Worm (Caenorhabditis elegans) whole organism, L2 larva: ENCODE measurements around the gene R04D3.4.

Source experiments
- C34F6.9 ChIP-seq: fragments of 150-350 bp; optimal IDR thresholded peaks from 2 replicates; lab custom pipeline; 2014; ENCODE audit warnings: missing biosample characterization, missing genetic modification characterization
- F13H6.1 ChIP-seq: sonication (generic microtip); optimal IDR thresholded peaks from 2 replicates; lab custom pipeline; 2016; ENCODE audit warnings: missing genetic modification characterization, missing compliant biosample characterization
- alr-1 ChIP-seq: fragments of 150-350 bp; optimal IDR thresholded peaks from 2 replicates; lab custom pipeline; 2014; ENCODE audit warnings: missing biosample characterization, missing genetic modification characterization
- aly-2 ChIP-seq: fragments of 150-350 bp; optimal IDR thresholded peaks from 2 replicates; lab custom pipeline; 2014; ENCODE audit warnings: missing biosample characterization, missing genetic modification characterization
- egl-27 ChIP-seq: sonication (generic microtip); optimal IDR thresholded peaks from 3 replicates; lab custom pipeline; 2017; ENCODE audit warnings: missing biosample characterization, missing genetic modification reagents, missing genetic modification characterization
- elt-1 ChIP-seq: fragments of 150-350 bp; optimal IDR thresholded peaks from 2 replicates; lab custom pipeline; 2014; ENCODE audit warnings: missing biosample characterization, missing genetic modification characterization
- elt-3 ChIP-seq: sonication (generic microtip); optimal IDR thresholded peaks from 2 replicates; lab custom pipeline; 2017; ENCODE audit warnings: missing biosample characterization, missing genetic modification characterization
- fos-1 ChIP-seq: fragments of 150-350 bp; optimal IDR thresholded peaks from 2 replicates; lab custom pipeline; 2014; ENCODE audit warnings: missing biosample characterization, missing genetic modification characterization
- gmeb-1 ChIP-seq: fragments of 150-350 bp; optimal IDR thresholded peaks from 2 replicates; lab custom pipeline; 2014; ENCODE audit warnings: missing biosample characterization, missing genetic modification characterization
- lsy-2 ChIP-seq, 2 experiments: fragments of 150-350 bp in 1 of 2; sonication (generic microtip) in 1 of 2; optimal IDR thresholded peaks; 2 replicates each; lab custom pipeline; 2014 to 2017; ENCODE audit warnings: missing biosample characterization in 2 of 2, missing genetic modification characterization in 2 of 2
- mab-5 ChIP-seq: fragments of 150-350 bp; optimal IDR thresholded peaks from 2 replicates; lab custom pipeline; 2014; ENCODE audit warnings: missing biosample characterization, missing genetic modification characterization
- mbf-1 ChIP-seq: sonication (generic microtip); optimal IDR thresholded peaks from 2 replicates; lab custom pipeline; 2017; ENCODE audit warnings: missing biosample characterization, missing genetic modification characterization
- nhr-11 ChIP-seq: fragments of 150-350 bp; optimal IDR thresholded peaks from 2 replicates; lab custom pipeline; 2014; ENCODE audit warnings: missing biosample characterization, missing genetic modification characterization
- nhr-129 ChIP-seq: fragments of 150-350 bp; optimal IDR thresholded peaks from 2 replicates; lab custom pipeline; 2014; ENCODE audit warnings: missing biosample characterization, missing genetic modification characterization
- nhr-23 ChIP-seq: fragments of 150-350 bp; optimal IDR thresholded peaks from 2 replicates; lab custom pipeline; 2014; ENCODE audit warnings: missing biosample characterization, missing genetic modification reagents, missing genetic modification characterization
- nhr-25 ChIP-seq: fragments of 150-350 bp; sonication (generic microtip); optimal IDR thresholded peaks from 3 replicates; lab custom pipeline; 2014; ENCODE audit warnings: missing biosample characterization, missing genetic modification characterization
- skn-1 ChIP-seq: sonication (generic microtip); optimal IDR thresholded peaks from 2 replicates; lab custom pipeline; 2017; ENCODE audit warnings: missing biosample characterization, missing genetic modification characterization
- snpc-4 ChIP-seq: fragments of 150-350 bp; optimal IDR thresholded peaks from 2 replicates; lab custom pipeline; 2014; ENCODE audit warnings: missing biosample characterization, missing genetic modification characterization
- unc-55 ChIP-seq: fragments of 150-350 bp; sonication (generic microtip); optimal IDR thresholded peaks from 3 replicates; lab custom pipeline; 2014; ENCODE audit warnings: missing biosample characterization, missing genetic modification reagents, missing genetic modification characterization
- unc-62 ChIP-seq: fragments of 150-350 bp; optimal IDR thresholded peaks from 2 replicates; lab custom pipeline; 2014; ENCODE audit warnings: missing biosample characterization, missing genetic modification reagents, missing genetic modification characterization

Gene R04D3.4

ce11 chrX:13238197-13238596 is 50.4 kb downstream of the R04D3.4 start, which contains the start of gene K08H2.4:
Gene K08H2.4 (plus strand): TSS chrX:13238497.
- TF ChIP-seq mab-5 (tag; lab: Kevin White, UChicago) (no peak), egl-27 (tag; lab: Kevin White, UChicago) (no peak), gmeb-1 (tag; lab: Kevin White, UChicago) (no peak), lsy-2 (tag; optimal IDR thresholded peaks at IDR 0.05; lab: Kevin White, UChicago) (no peak), nhr-11 (tag; lab: Kevin White, UChicago) (no peak), nhr-23 (no peak), skn-1 (tag; lab: Kevin White, UChicago) (no peak), aly-2 (no peak), elt-3 (tag; lab: Kevin White, UChicago) (no peak), fos-1 (tag; lab: Kevin White, UChicago) (no peak), unc-62 (GFP tag; lab: Kevin White, UChicago) (no peak), mbf-1 (tag; lab: Kevin White, UChicago) (no peak), F13H6.1 (no peak), snpc-4 (tag; lab: Kevin White, UChicago) (no peak), C34F6.9 (tag; lab: Kevin White, UChicago) (no peak), unc-55 (GFP tag; lab: Kevin White, UChicago) (no peak), alr-1 (no peak), elt-1 (tag; lab: Kevin White, UChicago) (no peak), nhr-129 (tag; lab: Kevin White, UChicago) (no peak), nhr-25 (tag; lab: Kevin White, UChicago) (no peak)
